Fruit fly (Drosophila melanogaster) whole organism, pupa: ENCODE results near the gene CG15399.
A peak's percentile ranks its signal among the peaks of the same experiment; 100 is the strongest.

Experiments used
- CG10348 ChIP-seq: fragments of 200-800 bp; sonication (Bioruptor generic); IDR thresholded peaks from 2 replicates; pipeline ENCODE4 v1.3.6; 2022; ENCODE audit warnings: missing biosample characterization, missing genetic modification characterization
- CG14655 ChIP-seq: fragments of 200-800 bp; sonication (Bioruptor generic); optimal IDR thresholded peaks from 3 replicates; lab custom pipeline; 2017; ENCODE audit warnings: mild to moderate bottlenecking, missing biosample characterization, missing genetic modification reagents, missing genetic modification characterization
- CG17806 ChIP-seq: fragments of 200-800 bp; sonication (Bioruptor generic); optimal IDR thresholded peaks from 2 replicates; lab custom pipeline; 2018; ENCODE audit warnings: missing biosample characterization, mild to moderate bottlenecking, missing genetic modification characterization, moderate library complexity
- CG32121 ChIP-seq: fragments of 200-800 bp; sonication (Bioruptor generic); IDR thresholded peaks from 2 replicates; pipeline ENCODE4 v1.3.6; 2022; ENCODE audit warnings: missing biosample characterization, missing genetic modification characterization
- CG4496 ChIP-seq: fragments of 200-800 bp; sonication (Bioruptor generic); IDR thresholded peaks from 3 replicates; pipeline ENCODE4 v1.3.6; 2022; ENCODE audit warnings: missing biosample characterization, missing genetic modification characterization
- CG8159 ChIP-seq: fragments of 200-800 bp; sonication (Bioruptor generic); optimal IDR thresholded peaks from 3 replicates; lab custom pipeline; 2018; ENCODE audit warnings: missing biosample characterization, mild to moderate bottlenecking, missing genetic modification characterization, moderate library complexity
- CG9948 ChIP-seq: fragments of 200-800 bp; sonication (Bioruptor generic); optimal IDR thresholded peaks from 2 replicates; lab custom pipeline; 2018; ENCODE audit warnings: missing biosample characterization, mild to moderate bottlenecking, missing genetic modification characterization, moderate library complexity
- D1 ChIP-seq: fragments of 200-800 bp; sonication (Bioruptor generic); optimal IDR thresholded peaks from 2 replicates; lab custom pipeline; 2018; ENCODE audit warnings: missing biosample characterization, mild to moderate bottlenecking, missing genetic modification characterization, moderate library complexity
- EcR ChIP-seq: fragments of 200-800 bp; sonication (Bioruptor generic); optimal IDR thresholded peaks from 3 replicates; lab custom pipeline; 2019; ENCODE audit warnings: missing biosample characterization, missing genetic modification characterization, mild to moderate bottlenecking, moderate library complexity, missing genetic modification reagents
- Ets98B ChIP-seq: fragments of 200-800 bp; sonication (Bioruptor generic); IDR thresholded peaks from 2 replicates; pipeline ENCODE4 v1.3.6; 2022; ENCODE audit warnings: missing biosample characterization, missing genetic modification characterization
- Pif1A ChIP-seq: fragments of 200-800 bp; sonication (Bioruptor generic); optimal IDR thresholded peaks from 3 replicates; lab custom pipeline; 2016; ENCODE audit warnings: missing biosample characterization, missing genetic modification characterization
- Snoo ChIP-seq: fragments of 200-800 bp; sonication (Bioruptor generic); optimal IDR thresholded peaks from 3 replicates; lab custom pipeline; 2017; ENCODE audit warnings: missing biosample characterization, mild to moderate bottlenecking, missing genetic modification characterization, inconsistent platforms
- gl ChIP-seq: fragments of 200-800 bp; sonication (Bioruptor generic); optimal IDR thresholded peaks from 2 replicates; lab custom pipeline; 2018; ENCODE audit warnings: missing biosample characterization, mild to moderate bottlenecking, missing genetic modification characterization
- rn ChIP-seq: fragments of 200-800 bp; sonication (Bioruptor generic); IDR thresholded peaks from 2 replicates; pipeline ENCODE4 v1.3.6; 2022; ENCODE audit warnings: missing biosample characterization, missing genetic modification characterization

dm6 chr2L:2765659-2766373 lies 5.8 kb downstream of the CG15399 start, which contains the start of the genes Snx21 and aph-1:
- TF ChIP-seq CG14655 (GFP tag; lab: Kevin White, UChicago), result peak; percentile 87
- TF ChIP-seq gl (tag; lab: Kevin White, UChicago), result peak; percentile 45
- TF ChIP-seq EcR, result peak; percentile 10
- peak; percentile 86 for TF ChIP-seq Ets98B (GFP tag; lab: Robert Waterston, UW)
- no peak for TF ChIP-seq D1
- peak; percentile 85 for TF ChIP-seq CG32121 (GFP tag; lab: Robert Waterston, UW)
- TF ChIP-seq CG17806 (tag; lab: Kevin White, UChicago), result peak; percentile 85
- TF ChIP-seq CG10348, result 0 out of 2 replicates have a peak, but pooled peaks have one; percentile 48
- TF ChIP-seq CG9948 (tag; lab: Kevin White, UChicago), result peak; percentile 86
- peak; percentile 80 for TF ChIP-seq Pif1A
- TF ChIP-seq CG8159, result peak; percentile 91
- peak; percentile 57 for TF ChIP-seq rn (GFP tag; lab: Robert Waterston, UW)
- peak; percentile 87 for TF ChIP-seq Snoo (tag; lab: Kevin White, UChicago)
- peak; percentile 88 for TF ChIP-seq CG4496 (GFP tag; lab: Robert Waterston, UW)
